Worm (Caenorhabditis elegans) whole organism, L3 larva: ENCODE results near the gene F32D8.1.

ENCODE experiments used
- R02D3.7 ChIP-seq: fragments of 150-350 bp; optimal IDR thresholded peaks from 2 replicates; lab custom pipeline; 2014; ENCODE audit warnings: missing biosample characterization, missing genetic modification characterization
- ZK546.5 ChIP-seq: sonication (generic microtip); optimal IDR thresholded peaks from 2 replicates; lab custom pipeline; 2017; ENCODE audit warnings: missing biosample characterization, missing genetic modification characterization
- ama-1 ChIP-seq: fragments of 150-350 bp; optimal IDR thresholded peaks from 2 replicates; lab custom pipeline; 2018
- ceh-16 ChIP-seq: sonication (generic microtip); optimal IDR thresholded peaks from 2 replicates; lab custom pipeline; 2017; ENCODE audit warnings: missing biosample characterization, missing genetic modification characterization
- ceh-82 ChIP-seq: fragments of 150-350 bp; optimal IDR thresholded peaks from 2 replicates; lab custom pipeline; 2014; ENCODE audit warnings: missing biosample characterization, missing genetic modification characterization
- ceh-9 ChIP-seq: sonication (generic microtip); optimal IDR thresholded peaks from 2 replicates; lab custom pipeline; 2018; ENCODE audit warnings: missing biosample characterization, missing genetic modification characterization
- daf-12 ChIP-seq: fragments of 150-350 bp; optimal IDR thresholded peaks from 2 replicates; lab custom pipeline; 2014; ENCODE audit warnings: missing biosample characterization, missing genetic modification reagents, missing genetic modification characterization
- egl-5 ChIP-seq: fragments of 150-350 bp; optimal IDR thresholded peaks from 2 replicates; lab custom pipeline; 2017; ENCODE audit warnings: missing biosample characterization, missing genetic modification reagents, missing genetic modification characterization, inconsistent platforms
- elt-1 ChIP-seq: fragments of 150-350 bp; optimal IDR thresholded peaks from 2 replicates; lab custom pipeline; 2014; ENCODE audit warnings: missing biosample characterization, missing genetic modification characterization
- elt-2 ChIP-seq: sonication (generic microtip); optimal IDR thresholded peaks from 2 replicates; lab custom pipeline; 2016; ENCODE audit warnings: missing genetic modification reagents, mild to moderate bottlenecking, missing genetic modification characterization, missing compliant biosample characterization
- elt-3 ChIP-seq, 3 experiments: fragments of 150-350 bp in 1 of 3; sonication (generic microtip) in 2 of 3; optimal IDR thresholded peaks; 2 replicates in 2 of 3; 4 replicates in 1 of 3; lab custom pipeline; 2014 to 2017; ENCODE audit warnings: missing biosample characterization in 3 of 3, missing genetic modification characterization in 3 of 3
- eor-1 ChIP-seq, 2 experiments: fragments of 150-350 bp; optimal IDR thresholded peaks; 2 replicates each; lab custom pipeline; 2014 to 2018; ENCODE audit warnings: missing biosample characterization in 2 of 2, missing genetic modification characterization in 2 of 2
- fkh-10 ChIP-seq: sonication (generic microtip); optimal IDR thresholded peaks from 2 replicates; lab custom pipeline; 2017; ENCODE audit warnings: missing biosample characterization, missing genetic modification reagents, missing genetic modification characterization
- hmg-11 ChIP-seq: sonication (generic microtip); optimal IDR thresholded peaks from 2 replicates; lab custom pipeline; 2016; ENCODE audit warnings: missing genetic modification characterization, missing compliant biosample characterization
- jun-1 ChIP-seq: fragments of 150-350 bp; optimal IDR thresholded peaks from 2 replicates; lab custom pipeline; 2014; ENCODE audit warnings: missing biosample characterization, missing genetic modification reagents, missing genetic modification characterization
- lin-15B ChIP-seq: fragments of 150-350 bp; optimal IDR thresholded peaks from 2 replicates; lab custom pipeline; 2014; ENCODE audit warnings: missing biosample characterization, missing genetic modification characterization
- lin-39 ChIP-seq: fragments of 150-350 bp; optimal IDR thresholded peaks from 2 replicates; lab custom pipeline; 2018; ENCODE audit warnings: missing biosample characterization, missing genetic modification reagents, missing genetic modification characterization
- lsy-12 ChIP-seq: sonication (generic microtip); optimal IDR thresholded peaks from 2 replicates; lab custom pipeline; 2016; ENCODE audit warnings: mild to moderate bottlenecking, missing genetic modification characterization, missing compliant biosample characterization
- mdl-1 ChIP-seq: fragments of 150-350 bp; optimal IDR thresholded peaks from 2 replicates; lab custom pipeline; 2014; ENCODE audit warnings: missing biosample characterization, missing genetic modification characterization
- mml-1 ChIP-seq: fragments of 150-350 bp; sonication (generic microtip); optimal IDR thresholded peaks from 3 replicates; lab custom pipeline; 2014; ENCODE audit warnings: missing biosample characterization, missing genetic modification characterization
- nhr-11 ChIP-seq: fragments of 150-350 bp; optimal IDR thresholded peaks from 2 replicates; lab custom pipeline; 2014; ENCODE audit warnings: missing biosample characterization, missing genetic modification characterization
- nhr-12 ChIP-seq: fragments of 150-350 bp; optimal IDR thresholded peaks from 2 replicates; lab custom pipeline; 2014; ENCODE audit warnings: missing biosample characterization, missing genetic modification characterization
- nhr-237 ChIP-seq: fragments of 150-350 bp; optimal IDR thresholded peaks from 2 replicates; lab custom pipeline; 2014; ENCODE audit warnings: missing biosample characterization, missing genetic modification characterization
- nhr-25 ChIP-seq: sonication (generic microtip); optimal IDR thresholded peaks from 2 replicates; lab custom pipeline; 2017; ENCODE audit warnings: missing biosample characterization, missing genetic modification characterization
- nhr-28 ChIP-seq: fragments of 150-350 bp; optimal IDR thresholded peaks from 2 replicates; lab custom pipeline; 2014; ENCODE audit warnings: missing biosample characterization, missing genetic modification characterization
- nhr-67 ChIP-seq: fragments of 150-350 bp; optimal IDR thresholded peaks from 2 replicates; lab custom pipeline; 2014; ENCODE audit warnings: missing biosample characterization, missing genetic modification characterization
- pha-4 ChIP-seq: fragments of 150-350 bp; optimal IDR thresholded peaks from 2 replicates; lab custom pipeline; 2014; ENCODE audit warnings: missing biosample characterization, missing genetic modification reagents, missing genetic modification characterization
- pqm-1 ChIP-seq: fragments of 150-350 bp; optimal IDR thresholded peaks from 2 replicates; lab custom pipeline; 2017; ENCODE audit warnings: missing biosample characterization, missing genetic modification characterization, inconsistent platforms
- sea-2 ChIP-seq: fragments of 150-350 bp; sonication (generic microtip); optimal IDR thresholded peaks from 4 replicates; lab custom pipeline; 2014; ENCODE audit warnings: missing biosample characterization, missing genetic modification reagents, missing genetic modification characterization
- skn-1 ChIP-seq: fragments of 150-350 bp; optimal IDR thresholded peaks from 2 replicates; lab custom pipeline; 2014; ENCODE audit warnings: missing biosample characterization, missing genetic modification characterization
- tbx-2 ChIP-seq: sonication (generic microtip); optimal IDR thresholded peaks from 2 replicates; lab custom pipeline; 2016; ENCODE audit warnings: mild to moderate bottlenecking, missing genetic modification characterization, missing compliant biosample characterization
- unc-39 ChIP-seq: sonication (generic microtip); optimal IDR thresholded peaks from 4 replicates; lab custom pipeline; 2017; ENCODE audit warnings: missing biosample characterization, missing genetic modification characterization
- ztf-11 ChIP-seq: fragments of 150-350 bp; optimal IDR thresholded peaks from 2 replicates; lab custom pipeline; 2014; ENCODE audit warnings: missing biosample characterization, missing genetic modification characterization
- ztf-4 ChIP-seq: fragments of 150-350 bp; optimal IDR thresholded peaks from 2 replicates; lab custom pipeline; 2014; ENCODE audit warnings: missing biosample characterization, missing genetic modification characterization

F32D8.1 gene

DNA sequence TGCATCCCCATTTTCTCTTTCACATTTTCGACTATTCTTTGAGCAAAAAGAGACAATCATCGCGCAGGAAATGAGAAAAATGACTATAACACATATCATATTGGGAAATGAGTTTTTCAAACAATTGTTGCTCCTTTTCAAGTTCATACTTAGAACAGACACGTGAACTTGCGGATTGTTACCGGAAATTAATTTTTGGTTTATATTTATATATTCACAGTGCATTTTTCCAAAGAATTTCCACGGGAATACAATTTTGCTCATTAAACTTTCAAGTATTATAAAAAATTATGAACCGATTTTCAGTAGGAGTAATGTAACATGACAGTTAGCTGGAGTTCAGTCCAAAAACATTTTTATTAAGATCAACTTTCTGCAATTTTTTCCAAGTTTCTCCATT is 42.6 kb downstream of the F32D8.1 start, which contains the start of gene F58B4.7:
F58B4.7 (minus strand) TSS at position 101 of the 400 bp plus-strand sequence.
- no peak for TF ChIP-seq tbx-2 (tag; lab: Kevin White, UChicago)
- TF ChIP-seq fkh-10 (GFP tag; lab: Kevin White, UChicago) = no peak
- TF ChIP-seq egl-5 (tag; lab: Kevin White, UChicago) = no peak
- no peak for TF ChIP-seq nhr-28 (tag; lab: Kevin White, UChicago)
- no peak for TF ChIP-seq unc-39
- TF ChIP-seq jun-1 (tag; lab: Kevin White, UChicago) = no peak
- TF ChIP-seq nhr-237 (tag; lab: Kevin White, UChicago) = no peak
- no peak for TF ChIP-seq elt-1 (tag; lab: Kevin White, UChicago)
- no peak for TF ChIP-seq pha-4 (tag; lab: Kevin White, UChicago)
- TF ChIP-seq skn-1 (tag; lab: Kevin White, UChicago) = no peak
- TF ChIP-seq ZK546.5 (tag; lab: Kevin White, UChicago) = no peak

DNA sequence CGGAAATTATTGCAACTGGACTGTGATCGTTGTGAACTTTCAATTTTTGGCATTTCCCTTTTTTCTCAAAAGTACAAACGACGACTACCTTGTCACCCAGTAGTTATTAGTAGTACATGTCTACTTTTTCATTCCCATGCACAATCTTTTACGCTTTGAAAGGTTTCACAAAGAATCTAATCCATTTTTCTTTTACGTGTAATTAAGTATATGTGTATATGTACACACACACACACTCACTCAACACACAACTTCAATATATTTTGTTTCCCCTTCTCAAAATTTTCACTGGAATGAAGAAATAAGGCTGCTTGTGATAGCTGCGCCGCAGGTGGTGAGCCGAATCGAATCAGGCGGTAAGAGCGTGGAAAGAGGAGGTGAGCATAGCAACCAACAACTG is 44.1 kb downstream of the F32D8.1 start, which contains the start of gene F58B4.6:
F58B4.6 (plus strand) TSS at position 301 of the 400 bp plus-strand sequence.
- no peak for TF ChIP-seq mdl-1 (tag; lab: Kevin White, UChicago)
- TF ChIP-seq eor-1 (tag; optimal IDR thresholded peaks at IDR 0.05; lab: Kevin White, UChicago) = no peak
- TF ChIP-seq fkh-10 (GFP tag; lab: Kevin White, UChicago) = no peak
- TF ChIP-seq daf-12 (tag; lab: Kevin White, UChicago) = no peak
- no peak for TF ChIP-seq jun-1 (tag; lab: Kevin White, UChicago)
- TF ChIP-seq ztf-4 = no peak
- TF ChIP-seq nhr-67 (tag; lab: Kevin White, UChicago) = no peak
- TF ChIP-seq ceh-82 = no peak
- TF ChIP-seq hmg-11 (tag; lab: Kevin White, UChicago) = no peak
- no peak for TF ChIP-seq skn-1 (tag; lab: Kevin White, UChicago)
- TF ChIP-seq ceh-9 (tag; lab: Kevin White, UChicago) = no peak

DNA sequence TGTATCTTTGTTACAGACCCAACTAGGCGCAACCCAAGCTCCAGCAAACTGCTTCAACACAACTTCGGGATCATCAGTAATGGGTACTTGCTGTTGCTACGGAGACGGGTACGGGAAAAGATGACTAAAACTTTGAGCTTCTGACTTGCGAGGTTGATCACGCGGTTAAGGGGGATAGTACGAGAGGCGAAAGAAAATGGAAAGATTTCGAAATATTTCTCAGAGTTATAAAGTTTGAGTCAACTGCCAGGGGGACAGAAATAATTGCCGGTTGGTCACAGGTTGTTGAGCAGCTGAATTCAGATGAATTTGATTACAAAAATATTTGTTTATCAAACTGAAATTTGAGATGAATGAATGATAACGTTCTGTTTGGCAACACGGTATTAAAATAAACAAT is 45.0 kb downstream of the F32D8.1 start:
- TF ChIP-seq ztf-11 (tag; lab: Kevin White, UChicago) (no peak), ama-1 (lab: Kevin White, UChicago) (no peak)

DNA sequence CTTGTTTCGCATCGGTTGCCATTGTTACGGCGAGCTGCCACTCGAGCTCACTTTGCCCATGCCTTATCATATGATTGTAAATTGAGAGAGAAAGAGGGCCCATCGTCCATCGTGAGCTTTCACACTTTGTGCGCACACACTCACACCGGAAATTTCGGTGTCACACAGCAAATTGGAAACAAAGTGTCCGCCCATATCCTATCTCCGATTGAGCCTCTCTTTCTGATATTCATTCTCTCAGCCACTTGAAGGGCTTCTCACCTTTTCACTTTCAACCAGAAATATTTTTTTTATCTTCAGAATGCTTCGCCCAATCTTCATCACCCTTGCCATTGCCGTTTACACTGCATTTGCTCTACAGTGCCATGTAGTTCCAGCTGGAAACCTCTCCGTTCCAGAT is 48.9 kb downstream of the F32D8.1 start, which contains the start of gene F58B4.3:
F58B4.3 (plus strand) TSS at position 301 of the 400 bp plus-strand sequence.
- TF ChIP-seq ZK546.5 (tag; lab: Kevin White, UChicago) (no peak), nhr-67 (tag; lab: Kevin White, UChicago) (no peak), elt-3 (tag; optimal IDR thresholded peaks at IDR 0.05; lab: Kevin White, UChicago) (no peak), ztf-11 (tag; lab: Kevin White, UChicago) (no peak), sea-2 (GFP tag; lab: Kevin White, UChicago) (no peak), mml-1 (tag; lab: Kevin White, UChicago) (no peak), ztf-4 (no peak), elt-1 (tag; lab: Kevin White, UChicago) (no peak), daf-12 (tag; lab: Kevin White, UChicago) (no peak), lin-15B (tag; lab: Kevin White, UChicago) (no peak), lin-39 (tag; lab: Kevin White, UChicago) (no peak), nhr-12 (tag; lab: Kevin White, UChicago) (no peak), tbx-2 (tag; lab: Kevin White, UChicago) (no peak)

DNA sequence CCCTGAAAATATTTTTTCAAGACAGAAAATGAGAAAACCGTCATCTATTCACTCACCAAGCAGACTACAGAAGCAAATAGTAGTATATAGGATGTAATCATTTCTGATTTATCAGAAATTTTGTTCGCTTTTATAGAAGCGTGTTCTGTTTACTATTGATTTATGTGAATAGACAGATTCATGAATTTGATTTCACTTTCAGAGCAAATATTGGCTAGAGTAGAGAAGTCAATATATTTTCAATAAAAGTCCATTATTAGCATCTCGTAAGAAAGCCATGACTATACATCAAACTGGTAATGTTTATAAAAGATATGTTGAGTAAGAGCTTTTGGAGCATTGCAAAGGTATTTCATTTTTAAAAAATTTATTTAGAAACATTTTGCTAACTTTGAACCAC is 50.6 kb downstream of the F32D8.1 start, which contains the start of gene scvp-1:
scvp-1 (minus strand) TSS at position 101 of the 400 bp plus-strand sequence.
- no peak for TF ChIP-seq tbx-2 (tag; lab: Kevin White, UChicago)
- no peak for TF ChIP-seq egl-5 (tag; lab: Kevin White, UChicago)
- no peak for TF ChIP-seq elt-3 (tag; optimal IDR thresholded peaks at IDR 0.05; lab: Kevin White, UChicago)
- no peak for TF ChIP-seq nhr-25 (tag; lab: Kevin White, UChicago)
- TF ChIP-seq lin-39 (tag; lab: Kevin White, UChicago) = no peak
- TF ChIP-seq, all 47 proteins: peak for 0

DNA sequence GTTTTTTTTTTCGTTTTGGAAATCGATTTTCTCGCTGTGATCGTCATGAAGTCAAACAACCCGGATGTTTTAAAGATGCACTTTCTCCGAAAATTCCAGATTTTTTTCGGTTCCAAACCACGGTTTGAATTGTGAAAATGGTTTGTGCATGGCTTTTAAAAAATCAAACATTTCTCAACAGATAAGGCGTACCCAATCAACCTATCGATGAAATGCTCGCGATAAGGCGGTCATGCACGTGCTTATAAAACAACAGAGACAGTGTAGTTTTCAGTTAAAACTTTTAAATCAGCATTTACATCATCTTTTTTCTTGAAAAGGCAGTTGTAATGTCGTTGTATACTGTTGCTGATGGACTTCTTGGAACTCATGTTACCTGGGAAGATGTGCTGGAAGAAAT is 51.8 kb downstream of the F32D8.1 start, which contains the start of gene F58B4.5:
F58B4.5 (plus strand) TSS at position 283 of the 400 bp plus-strand sequence.
- TF ChIP-seq pqm-1 (tag; lab: Kevin White, UChicago) (peak; percentile 29), elt-2 (tag; lab: Kevin White, UChicago) (peak; percentile 94), ceh-82 (no peak), R02D3.7 (tag; lab: Kevin White, UChicago) (no peak), ceh-16 (tag; lab: Kevin White, UChicago) (no peak), mdl-1 (tag; lab: Kevin White, UChicago) (no peak), sea-2 (GFP tag; lab: Kevin White, UChicago) (no peak), lsy-12 (no peak), ztf-4 (no peak), eor-1 (tag; optimal IDR thresholded peaks at IDR 0.05; lab: Kevin White, UChicago) (no peak), ama-1 (lab: Kevin White, UChicago) (no peak), nhr-11 (tag; lab: Kevin White, UChicago) (no peak), hmg-11 (tag; lab: Kevin White, UChicago) (no peak)
